Fruit fly (Drosophila melanogaster) S2 (cell line): Measurements from ENCODE around the gene Gr66a.

Source experiments
- CG8478 ChIP-seq: fragments of >200 bp; optimal IDR thresholded peaks from 2 replicates; lab custom pipeline; 2018
- CTCF ChIP-seq, 2 experiments: fragments of >200 bp; optimal IDR thresholded peaks; 2 replicates each; lab custom pipeline; 2018

Gr66a gene

DNA sequence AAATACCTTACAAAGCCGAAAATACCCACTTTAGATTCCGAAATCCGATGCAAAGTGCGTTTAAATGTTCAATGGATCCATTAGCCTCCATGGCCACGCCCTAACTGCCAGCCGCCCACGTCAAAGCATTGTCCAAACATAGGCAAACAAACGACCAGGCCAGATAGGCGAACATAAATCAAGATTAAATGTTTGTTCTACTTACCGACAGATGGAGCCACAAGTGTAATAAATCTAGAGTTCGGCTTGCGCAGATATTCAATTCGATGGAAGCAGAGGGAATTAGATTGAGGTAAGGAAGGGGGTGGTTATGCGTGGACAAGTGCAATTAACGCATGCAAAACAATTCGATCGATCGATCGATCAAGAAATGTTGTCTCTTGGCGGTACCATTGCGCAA, 17.0 kb upstream of the Gr66a start:
- TF ChIP-seq CG8478 (lab: Kevin White, UChicago), result no peak
- TF ChIP-seq CTCF (optimal IDR thresholded peaks at IDR 0.05; lab: Kevin White, UChicago), result peak; percentile 69 to 78

DNA sequence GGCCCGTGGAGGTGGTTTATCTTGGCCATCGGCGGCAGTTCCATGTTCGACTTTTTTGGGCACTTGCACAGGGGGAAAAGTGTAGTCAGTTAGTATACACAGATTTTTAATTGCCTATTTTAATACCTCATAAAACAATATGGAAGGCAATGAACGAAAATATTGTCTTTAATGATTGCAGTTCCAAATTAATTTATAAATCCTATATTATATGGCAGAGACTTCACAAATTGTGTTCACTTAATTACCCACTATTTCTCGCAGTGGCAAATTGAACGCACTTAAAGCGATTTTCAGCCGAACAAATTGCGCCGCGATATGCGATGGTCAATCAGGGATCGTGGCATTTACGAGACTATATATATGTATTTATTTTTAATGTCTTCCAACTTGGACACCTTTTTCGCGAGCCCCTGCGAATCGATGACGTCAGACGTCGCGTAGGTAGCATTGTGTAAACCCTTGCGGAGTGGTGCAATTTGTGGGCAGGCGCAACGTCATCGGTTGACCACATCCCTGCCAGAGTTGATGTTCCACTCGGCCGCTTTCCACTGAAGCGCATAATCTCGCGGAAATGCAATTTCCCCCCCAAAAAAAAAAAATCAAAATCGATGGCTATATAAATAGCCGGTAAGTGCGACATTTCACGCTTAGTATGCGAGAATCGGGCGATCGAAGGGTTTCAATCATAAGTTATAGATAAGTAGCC, 13.5 kb upstream of the Gr66a start, which contains the start of gene CG13670:
Gene CG13670 (plus strand): TSS at position 659 of the 709 bp plus-strand sequence.
- TF ChIP-seq CTCF (optimal IDR thresholded peaks at IDR 0.05; lab: Kevin White, UChicago), result no peak
- TF ChIP-seq CG8478 (lab: Kevin White, UChicago), result no peak

DNA sequence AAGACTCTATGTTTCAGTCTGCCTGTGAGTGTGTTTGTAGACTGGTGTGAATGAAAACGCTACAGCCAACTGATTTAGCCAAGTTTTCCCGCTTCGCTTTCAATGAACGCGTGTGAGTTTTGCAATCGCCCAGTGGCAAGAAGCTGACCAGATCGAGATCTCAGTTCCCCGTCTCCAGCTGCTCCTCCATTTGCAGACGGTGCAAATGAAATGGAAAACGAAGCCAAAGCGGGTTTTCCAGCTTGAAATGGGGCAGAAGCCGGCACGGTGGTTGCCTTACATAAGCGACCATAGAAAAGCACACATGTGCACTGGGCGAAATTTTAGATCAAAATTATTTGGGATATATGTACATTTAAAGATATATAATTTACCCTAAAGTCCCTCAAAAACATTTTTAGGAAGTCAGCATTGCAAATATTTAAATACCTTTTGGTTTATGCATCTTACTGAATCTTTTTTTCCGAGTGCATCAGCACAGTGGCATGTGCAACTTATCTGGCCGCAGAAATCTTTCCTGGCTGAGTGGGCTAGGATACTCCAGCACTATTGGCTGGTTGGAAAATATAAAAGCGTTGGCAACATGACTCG, 12.2 kb upstream of the Gr66a start, which contains the start of gene CG43059:
Gene CG43059 (minus strand): TSS at position 51 of the 591 bp plus-strand sequence.
- TF ChIP-seq CTCF (optimal IDR thresholded peaks at IDR 0.05; lab: Kevin White, UChicago) (no peak), CG8478 (lab: Kevin White, UChicago) (no peak)

DNA sequence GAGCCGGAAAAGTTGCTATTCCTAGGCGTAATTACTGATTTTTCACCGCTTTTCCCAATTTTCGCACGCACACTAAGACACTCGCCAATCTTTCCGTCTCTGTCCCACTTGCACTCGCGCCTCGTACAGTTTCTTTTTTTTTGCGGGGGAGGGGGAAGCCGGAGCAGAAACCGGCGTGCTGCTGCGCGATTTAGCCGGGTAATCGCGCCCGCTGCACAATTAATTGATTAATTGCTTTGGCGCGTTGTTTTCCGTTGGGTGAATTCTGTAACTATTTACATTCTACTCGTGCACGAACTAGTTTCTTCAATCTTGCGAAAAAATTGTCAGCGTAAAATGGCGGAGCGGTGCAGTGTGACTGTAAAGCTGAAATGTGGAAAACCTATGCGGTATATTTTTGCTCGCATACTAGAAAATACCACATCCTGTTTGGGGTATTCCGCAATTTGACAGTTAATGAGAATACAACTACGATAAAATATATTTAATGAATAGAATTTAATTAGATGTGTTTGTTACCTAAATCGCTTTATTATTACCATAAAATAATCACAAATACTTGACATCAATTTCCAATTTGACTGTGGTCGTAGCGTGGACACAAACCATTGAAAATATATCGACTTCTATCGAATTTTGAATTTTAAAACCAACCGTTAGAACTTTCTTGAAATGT, 8.5 kb upstream of the Gr66a start, which contains the start of gene Cpsf6:
Gene Cpsf6 (minus strand): TSS at position 362 of the 676 bp plus-strand sequence.
- TF ChIP-seq CG8478 (lab: Kevin White, UChicago) (no peak), CTCF (optimal IDR thresholded peaks at IDR 0.05; lab: Kevin White, UChicago) (no peak)

DNA sequence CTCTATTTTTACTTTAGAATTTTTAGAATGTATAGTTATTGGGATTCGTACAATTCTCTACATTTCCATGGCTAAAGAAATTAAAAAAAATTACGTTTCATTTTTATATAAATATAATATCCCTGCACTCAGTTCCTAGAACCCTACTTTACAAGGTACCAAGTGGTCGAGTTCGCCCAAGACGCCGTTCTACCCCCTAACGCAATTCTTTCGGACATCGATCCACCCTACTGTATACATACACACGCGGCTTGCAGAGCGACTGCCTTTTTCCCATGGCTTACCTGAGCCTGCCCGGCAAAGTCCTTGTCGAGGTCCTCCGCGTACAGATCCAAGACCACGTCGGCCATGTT, 8.0 kb upstream of the Gr66a start:
- TF ChIP-seq CTCF (optimal IDR thresholded peaks at IDR 0.05; lab: Kevin White, UChicago), result no peak
- no peak for TF ChIP-seq CG8478 (lab: Kevin White, UChicago)

DNA sequence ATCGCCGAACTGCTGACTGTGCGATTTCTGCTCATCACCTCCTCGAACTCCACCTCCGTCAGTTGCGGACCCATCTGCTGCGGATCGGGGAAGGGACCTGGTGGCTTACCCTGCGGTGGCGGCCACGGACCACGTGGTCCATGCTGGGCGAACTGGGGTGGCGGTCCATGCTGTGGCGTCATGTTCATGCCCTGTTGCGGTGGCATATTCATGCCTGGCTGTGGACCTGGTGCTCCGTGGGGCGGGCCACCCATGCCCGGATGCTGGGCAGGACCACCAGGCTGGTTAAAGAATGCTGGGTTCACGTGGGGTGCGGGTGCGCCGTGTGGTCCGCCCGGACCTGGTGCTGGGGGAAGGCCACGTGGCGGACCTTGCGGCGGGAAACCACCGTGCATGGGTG, 5.5 kb upstream of the Gr66a start:
- TF ChIP-seq CG8478 (lab: Kevin White, UChicago) (no peak), CTCF (optimal IDR thresholded peaks at IDR 0.05; lab: Kevin White, UChicago) (no peak)

DNA sequence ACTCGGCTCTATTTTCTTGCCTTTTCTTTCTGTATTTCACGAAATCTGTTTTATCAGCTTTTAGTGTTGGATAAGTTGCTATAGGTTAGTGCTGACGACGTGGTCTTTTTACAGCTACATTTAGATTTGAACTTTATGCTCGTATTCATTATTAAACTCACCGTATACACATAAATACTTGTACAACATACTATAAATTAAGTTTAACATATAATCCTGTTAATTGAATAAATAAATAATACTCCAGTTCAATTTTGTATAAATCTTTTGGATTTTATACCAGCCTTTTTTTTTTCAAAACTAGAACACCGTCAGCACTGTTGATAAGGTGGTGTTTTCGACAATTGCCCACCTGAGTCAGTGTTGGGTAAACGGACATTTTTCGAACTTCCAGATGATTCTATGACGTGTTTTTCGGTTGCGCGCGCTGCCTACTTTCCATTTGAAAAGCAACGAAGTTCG, 2.1 kb upstream of the Gr66a start, which contains the start of gene BI-1:
Gene BI-1 (minus strand): TSS at position 51 of the 462 bp plus-strand sequence.
- TF ChIP-seq CTCF (optimal IDR thresholded peaks at IDR 0.05; lab: Kevin White, UChicago), result no peak
- no peak for TF ChIP-seq CG8478 (lab: Kevin White, UChicago)

DNA sequence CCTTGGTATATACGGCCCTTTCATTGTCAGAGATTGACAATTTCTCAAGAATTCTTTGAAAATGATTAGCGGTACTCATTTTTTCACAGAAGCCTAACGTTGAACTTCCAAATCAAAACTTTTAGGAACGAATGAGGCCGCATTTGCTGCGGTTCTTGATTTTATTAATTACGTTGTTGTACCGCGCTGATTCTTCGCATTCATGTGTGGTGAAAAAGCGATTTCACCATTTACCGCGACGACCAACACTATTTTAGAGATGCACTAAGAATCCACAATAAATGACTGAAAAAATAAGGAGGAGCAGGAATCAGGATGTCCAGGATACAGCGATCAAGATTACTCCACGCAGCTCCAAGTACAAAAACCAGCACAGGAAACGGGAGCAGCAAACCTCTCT, 2.9 kb downstream of the Gr66a start, which contains the start of the genes CG7194 and Sbp2:
Gene CG7194 (minus strand): TSS at position 148 of the 400 bp plus-strand sequence.
Gene Sbp2 (plus strand): TSS at position 246 of the 400 bp plus-strand sequence.
- no peak for TF ChIP-seq CTCF (optimal IDR thresholded peaks at IDR 0.05; lab: Kevin White, UChicago)
- TF ChIP-seq CG8478 (lab: Kevin White, UChicago), result no peak

DNA sequence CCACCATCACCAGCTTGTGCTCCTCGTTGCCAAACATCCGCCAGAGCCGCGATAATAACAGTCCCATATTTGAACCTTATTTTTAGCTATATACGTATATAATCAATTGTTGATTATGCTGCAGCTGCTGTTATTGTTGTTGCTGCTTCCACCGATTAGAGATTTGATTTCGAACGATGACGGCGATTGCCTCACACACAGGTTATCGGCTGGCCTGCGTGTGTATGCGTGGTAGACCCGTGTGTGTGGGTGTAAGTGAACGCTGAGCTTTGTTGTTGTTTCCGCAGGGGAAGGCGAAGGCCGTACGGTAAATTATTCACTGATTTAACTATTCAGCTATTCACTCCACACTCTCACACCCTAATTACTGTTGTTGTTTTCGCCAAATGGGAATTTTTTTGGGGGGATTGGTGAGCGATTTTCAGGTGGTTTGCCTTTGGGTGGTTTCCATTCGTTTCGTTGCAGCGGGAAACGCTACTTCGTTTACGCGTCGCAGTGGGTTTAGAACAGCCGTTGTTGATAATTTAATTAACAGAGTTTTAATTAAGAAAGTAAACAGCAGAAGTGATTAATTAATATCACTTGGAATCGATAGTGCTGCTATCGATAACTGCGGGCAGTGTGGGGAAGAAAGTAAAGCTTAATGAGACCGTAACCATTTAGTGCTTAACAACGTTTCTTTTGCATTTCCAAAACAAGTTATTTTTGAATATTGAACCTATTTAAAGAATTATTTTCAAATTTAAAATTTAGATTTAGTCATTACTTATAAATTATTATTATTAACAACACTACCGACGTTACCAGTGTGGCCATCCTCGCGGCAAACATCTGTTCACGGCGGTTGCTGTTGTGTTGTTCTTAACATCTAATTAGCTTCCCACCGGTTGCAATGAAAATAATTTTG, 7.3 kb downstream of the Gr66a start, which contains the start of the genes Arl5 and CG13671:
Gene Arl5 (minus strand): TSS at position 616 of the 907 bp plus-strand sequence.
Gene CG13671 (plus strand): TSS at position 841 of the 907 bp plus-strand sequence.
- TF ChIP-seq CG8478 (lab: Kevin White, UChicago) (no peak), CTCF (optimal IDR thresholded peaks at IDR 0.05; lab: Kevin White, UChicago) (no peak)

DNA sequence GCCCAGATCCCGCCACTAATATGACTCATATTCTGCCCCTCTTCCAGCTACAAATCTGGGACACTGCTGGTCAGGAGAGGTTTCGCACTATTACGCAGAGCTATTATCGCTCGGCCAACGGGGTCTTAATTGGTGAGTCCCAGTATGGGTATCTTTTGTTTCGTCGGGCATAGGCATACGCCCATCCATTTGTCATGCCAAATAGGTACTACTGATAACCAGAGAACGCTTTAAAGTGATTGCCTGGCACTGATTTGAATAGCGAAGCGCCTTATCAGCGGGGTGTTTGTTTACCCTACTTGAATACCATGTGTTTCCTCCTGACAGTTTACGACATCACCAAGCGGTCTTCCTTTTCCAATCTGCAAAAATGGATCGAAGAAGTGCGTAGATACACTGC, 9.3 kb downstream of the Gr66a start:
- TF ChIP-seq CTCF (optimal IDR thresholded peaks at IDR 0.05; lab: Kevin White, UChicago) (no peak), CG8478 (lab: Kevin White, UChicago) (no peak)

DNA sequence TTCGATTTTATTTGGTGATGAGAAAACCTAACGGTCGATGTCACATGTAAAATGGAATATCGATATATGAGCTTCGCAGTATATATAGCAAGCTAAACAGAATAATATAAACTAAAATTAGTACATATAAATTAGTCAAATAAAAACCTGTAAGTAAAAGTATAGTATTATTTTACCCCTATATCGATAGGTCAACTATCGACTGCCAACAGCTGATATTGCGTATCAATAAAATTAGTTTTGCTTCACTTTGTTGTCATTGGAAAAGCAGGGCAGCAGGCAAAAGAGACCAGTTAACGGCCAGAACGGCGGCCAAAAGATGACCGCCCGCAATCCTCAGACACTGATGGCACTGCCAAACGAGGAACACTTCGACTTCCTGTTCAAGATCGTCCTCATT, 9.8 kb downstream of the Gr66a start, which contains the start of gene Rab19:
Gene Rab19 (plus strand): TSS at position 78 of the 400 bp plus-strand sequence.
- no peak for TF ChIP-seq CG8478 (lab: Kevin White, UChicago)
- no peak for TF ChIP-seq CTCF (optimal IDR thresholded peaks at IDR 0.05; lab: Kevin White, UChicago)

DNA sequence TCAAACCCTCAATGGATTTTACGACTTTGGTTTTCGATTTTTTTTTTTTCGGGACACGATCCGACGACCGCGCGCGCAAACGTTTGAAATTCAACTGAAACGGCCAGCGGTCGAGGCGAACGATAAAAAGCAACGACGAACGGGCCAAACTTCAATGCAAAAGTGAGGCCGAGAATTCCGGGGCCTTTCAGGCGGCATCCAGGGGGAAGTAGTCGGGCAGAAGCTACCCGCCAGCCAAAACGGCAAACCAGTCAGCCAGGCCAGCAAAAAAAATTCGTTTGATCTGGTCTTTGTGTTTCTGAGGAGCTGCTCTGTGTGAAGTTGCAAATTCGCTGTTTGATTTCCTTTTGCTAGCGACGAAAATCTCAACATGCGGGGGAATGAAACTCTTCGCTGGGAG, 11.6 kb downstream of the Gr66a start, which contains the start of gene CG7201:
Gene CG7201 (minus strand): TSS at position 101 of the 400 bp plus-strand sequence.
- TF ChIP-seq CG8478 (lab: Kevin White, UChicago), result no peak
- TF ChIP-seq CTCF (optimal IDR thresholded peaks at IDR 0.05; lab: Kevin White, UChicago), result no peak
